Worm (Caenorhabditis elegans) whole organism, late embryonic: ENCODE results near the gene C52B9.8.

Experiments
- C08G9.2 ChIP-seq: sonication (generic microtip); optimal IDR thresholded peaks from 2 replicates; lab custom pipeline; 2016; ENCODE audit warnings: mild to moderate bottlenecking, missing genetic modification characterization, moderate library complexity, missing compliant biosample characterization
- C38D4.7 ChIP-seq: fragments of 200-800 bp; sonication (Bioruptor generic); optimal IDR thresholded peaks from 2 replicates; lab custom pipeline; 2018; ENCODE audit warnings: mild to moderate bottlenecking, missing genetic modification characterization, moderate library complexity, missing compliant biosample characterization
- K02D7.2 ChIP-seq: sonication (generic microtip); optimal IDR thresholded peaks from 2 replicates; lab custom pipeline; 2017; ENCODE audit warnings: mild to moderate bottlenecking, missing genetic modification characterization, missing compliant biosample characterization
- K09A11.1 ChIP-seq: sonication (generic microtip); optimal IDR thresholded peaks from 2 replicates; lab custom pipeline; 2017; ENCODE audit warnings: antibody characterized with exemption, mild to moderate bottlenecking, missing genetic modification characterization, missing compliant biosample characterization; ENCODE audit not compliant: insufficient read depth
- ceh-14 ChIP-seq: sonication (generic microtip); optimal IDR thresholded peaks from 2 replicates; lab custom pipeline; 2016; ENCODE audit warnings: missing genotype, missing genetic modification characterization, missing compliant biosample characterization
- ceh-18 ChIP-seq: sonication (generic microtip); optimal IDR thresholded peaks from 2 replicates; lab custom pipeline; 2016; ENCODE audit warnings: missing genetic modification characterization, missing compliant biosample characterization
- ceh-2 ChIP-seq: sonication (generic microtip); optimal IDR thresholded peaks from 2 replicates; lab custom pipeline; 2016; ENCODE audit warnings: missing genotype, missing genetic modification characterization, missing compliant biosample characterization
- ceh-22 ChIP-seq: sonication (generic microtip); optimal IDR thresholded peaks from 2 replicates; lab custom pipeline; 2017; ENCODE audit warnings: missing biosample characterization, missing genetic modification characterization
- ceh-31 ChIP-seq: sonication (generic microtip); optimal IDR thresholded peaks from 2 replicates; lab custom pipeline; 2016; ENCODE audit warnings: missing genetic modification characterization, missing compliant biosample characterization
- ceh-45 ChIP-seq: fragments of 200-800 bp; sonication (Bioruptor generic); IDR thresholded peaks from 2 replicates; pipeline ENCODE4 v1.3.6; 2022; ENCODE audit warnings: missing genetic modification reagents, missing genetic modification characterization, missing compliant biosample characterization
- ceh-48 ChIP-seq: sonication (generic microtip); optimal IDR thresholded peaks from 2 replicates; lab custom pipeline; 2016; ENCODE audit warnings: missing genetic modification characterization, inconsistent platforms, missing compliant biosample characterization
- che-1 ChIP-seq: sonication (generic microtip); optimal IDR thresholded peaks from 2 replicates; lab custom pipeline; 2016; ENCODE audit warnings: mild to moderate bottlenecking, missing genetic modification characterization, missing compliant biosample characterization
- dve-1 ChIP-seq: sonication (generic microtip); optimal IDR thresholded peaks from 2 replicates; lab custom pipeline; 2017; ENCODE audit warnings: antibody characterized with exemption, mild to moderate bottlenecking, missing genetic modification characterization, missing compliant biosample characterization
- elt-4 ChIP-seq: sonication (generic microtip); optimal IDR thresholded peaks from 2 replicates; lab custom pipeline; 2016; ENCODE audit warnings: missing genetic modification characterization, missing compliant biosample characterization
- fkh-10 ChIP-seq: fragments of 150-350 bp; optimal IDR thresholded peaks from 2 replicates; lab custom pipeline; 2014; ENCODE audit warnings: missing biosample characterization, missing genetic modification reagents, missing genetic modification characterization
- fkh-6 ChIP-seq: sonication (generic microtip); optimal IDR thresholded peaks from 2 replicates; lab custom pipeline; 2016; ENCODE audit warnings: missing genetic modification characterization, missing compliant biosample characterization
- gmeb-2 ChIP-seq: sonication (generic microtip); optimal IDR thresholded peaks from 2 replicates; lab custom pipeline; 2016; ENCODE audit warnings: missing genetic modification characterization, inconsistent platforms, missing compliant biosample characterization
- hlh-15 ChIP-seq: sonication (generic microtip); optimal IDR thresholded peaks from 2 replicates; lab custom pipeline; 2016; ENCODE audit warnings: missing genetic modification characterization, missing compliant biosample characterization
- lim-6 ChIP-seq: sonication (generic microtip); optimal IDR thresholded peaks from 2 replicates; lab custom pipeline; 2016; ENCODE audit warnings: missing genetic modification characterization, missing compliant biosample characterization
- madf-2 ChIP-seq: sonication (generic microtip); optimal IDR thresholded peaks from 2 replicates; lab custom pipeline; 2017; ENCODE audit warnings: missing genetic modification characterization, missing compliant biosample characterization
- mec-3 ChIP-seq: sonication (generic microtip); optimal IDR thresholded peaks from 2 replicates; lab custom pipeline; 2016; ENCODE audit warnings: borderline replicate concordance, missing genetic modification characterization, missing compliant biosample characterization
- nfya-1 ChIP-seq: sonication (generic microtip); optimal IDR thresholded peaks from 2 replicates; lab custom pipeline; 2017; ENCODE audit warnings: missing genetic modification characterization, mild to moderate bottlenecking, missing compliant biosample characterization, antibody characterized with exemption, moderate library complexity
- pag-3 ChIP-seq: sonication (generic microtip); optimal IDR thresholded peaks from 2 replicates; lab custom pipeline; 2016; ENCODE audit warnings: missing compliant biosample characterization, missing genetic modification characterization, borderline replicate concordance
- pha-4 ChIP-seq: fragments of 150-350 bp; optimal IDR thresholded peaks from 2 replicates; lab custom pipeline; 2018; ENCODE audit warnings: missing biosample characterization, missing genetic modification reagents, missing genetic modification characterization
- pqm-1 ChIP-seq: sonication (generic microtip); optimal IDR thresholded peaks from 2 replicates; lab custom pipeline; 2016; ENCODE audit warnings: missing genetic modification characterization, missing compliant biosample characterization
- pros-1 ChIP-seq: fragments of 150-350 bp; optimal IDR thresholded peaks from 2 replicates; lab custom pipeline; 2014; ENCODE audit warnings: missing biosample characterization, missing genetic modification reagents, missing genetic modification characterization
- rnt-1 ChIP-seq: sonication (generic microtip); optimal IDR thresholded peaks from 2 replicates; lab custom pipeline; 2016; ENCODE audit warnings: missing genetic modification characterization, missing compliant biosample characterization
- sdc-2 ChIP-seq: sonication (generic microtip); optimal IDR thresholded peaks from 2 replicates; lab custom pipeline; 2016; ENCODE audit warnings: missing genotype, missing genetic modification characterization, missing compliant biosample characterization
- sox-2 ChIP-seq: fragments of 200-800 bp; sonication (Bioruptor generic); IDR thresholded peaks from 2 replicates; pipeline ENCODE4 v1.3.6; 2022; ENCODE audit warnings: missing genetic modification reagents, missing genetic modification characterization, missing compliant biosample characterization
- tbx-2 ChIP-seq: sonication (generic microtip); optimal IDR thresholded peaks from 2 replicates; lab custom pipeline; 2016; ENCODE audit warnings: missing genetic modification characterization, missing compliant biosample characterization
- tbx-7 ChIP-seq: sonication (generic microtip); optimal IDR thresholded peaks from 2 replicates; lab custom pipeline; 2016; ENCODE audit warnings: missing genotype, missing genetic modification characterization, missing compliant biosample characterization
- ttx-3 ChIP-seq: sonication (generic microtip); optimal IDR thresholded peaks from 2 replicates; lab custom pipeline; 2016; ENCODE audit warnings: missing genetic modification reagents, missing genetic modification characterization, missing compliant biosample characterization
- unc-42 ChIP-seq: sonication (generic microtip); optimal IDR thresholded peaks from 2 replicates; lab custom pipeline; 2016; ENCODE audit warnings: missing genotype, missing genetic modification characterization, missing compliant biosample characterization
- unc-55 ChIP-seq: sonication (generic microtip); optimal IDR thresholded peaks from 2 replicates; lab custom pipeline; 2017; ENCODE audit warnings: missing biosample characterization, missing genetic modification reagents, missing genetic modification characterization

The C52B9.8 gene

ce11 chrX:4306861-4307260 lies 4.7 kb downstream of the C52B9.8 start, which contains the start of gene pqn-15:
pqn-15 (minus strand) TSS chrX:4306961.
- no peak for TF ChIP-seq hlh-15
- no peak for TF ChIP-seq unc-55
- TF ChIP-seq C38D4.7: no peak
- no peak for TF ChIP-seq madf-2
- no peak for TF ChIP-seq ceh-31 (tag; lab: Kevin White, UChicago)
- TF ChIP-seq fkh-10 (GFP tag; lab: Kevin White, UChicago): no peak
- TF ChIP-seq ceh-2: no peak
- TF ChIP-seq pha-4 (tag; lab: Kevin White, UChicago): no peak
- TF ChIP-seq C08G9.2: no peak
- no peak for TF ChIP-seq pqm-1 (tag; lab: Kevin White, UChicago)
- no peak for TF ChIP-seq ceh-14
- no peak for TF ChIP-seq K09A11.1 (tag; lab: Kevin White, UChicago)

ce11 chrX:4303200-4303599 lies 8.4 kb downstream of the C52B9.8 start:
- no peak for TF ChIP-seq sdc-2
- TF ChIP-seq tbx-2 (tag; lab: Kevin White, UChicago): no peak
- no peak for TF ChIP-seq pag-3 (tag; lab: Kevin White, UChicago)
- TF ChIP-seq tbx-7 (tag; lab: Kevin White, UChicago): no peak
- no peak for TF ChIP-seq fkh-6 (tag; lab: Kevin White, UChicago)
- TF ChIP-seq rnt-1: no peak

- no peak for TF ChIP-seq ceh-45
- TF ChIP-seq sox-2 (GFP tag; lab: Robert Waterston, UW): no peak
Observed at ce11 chrX:4297452-4297851, 14.1 kb downstream of the C52B9.8 start, which contains the start of gene paf-2. paf-2 (minus strand) TSS chrX:4297741.

- TF ChIP-seq dve-1: no peak
- TF ChIP-seq lim-6 (tag; lab: Kevin White, UChicago): no peak
- no peak for TF ChIP-seq ceh-14
- no peak for TF ChIP-seq fkh-6 (tag; lab: Kevin White, UChicago)
- TF ChIP-seq ttx-3 (tag; lab: Kevin White, UChicago): no peak
Observed at ce11 chrX:4295917-4296316, 15.7 kb downstream of the C52B9.8 start.

- TF ChIP-seq ceh-22 (tag; lab: Kevin White, UChicago) (no peak), che-1 (tag; lab: Kevin White, UChicago) (peak; percentile 40)
Observed at ce11 chrX:4294957-4295356, 16.6 kb downstream of the C52B9.8 start.

ce11 chrX:4289805-4290204 lies 21.8 kb downstream of the C52B9.8 start:
- TF ChIP-seq ceh-18 (no peak), pros-1 (no peak), gmeb-2 (no peak), K02D7.2 (tag; lab: Kevin White, UChicago) (no peak), ceh-48 (tag; lab: Kevin White, UChicago) (no peak), mec-3 (no peak), rnt-1 (no peak), elt-4 (tag; lab: Kevin White, UChicago) (no peak), sox-2 (GFP tag; lab: Robert Waterston, UW) (no peak), ceh-22 (tag; lab: Kevin White, UChicago) (no peak), nfya-1 (no peak), unc-42 (tag; lab: Kevin White, UChicago) (no peak)
